Worm (Caenorhabditis elegans) whole organism, mixed stage, embryonic: ENCODE data around the gene B0495.7.

Experiments used
- lin-13 ChIP-seq: fragments of 150-350 bp; optimal IDR thresholded peaks from 2 replicates; lab custom pipeline; 2014; ENCODE audit warnings: missing biosample characterization, missing genetic modification characterization
- lsy-2 ChIP-seq: fragments of 150-350 bp; optimal IDR thresholded peaks from 2 replicates; lab custom pipeline; 2014; ENCODE audit warnings: missing biosample characterization, missing genetic modification characterization
- nhr-12 ChIP-seq: fragments of 150-350 bp; optimal IDR thresholded peaks from 2 replicates; lab custom pipeline; 2014; ENCODE audit warnings: missing biosample characterization, missing genetic modification characterization
- pha-4 ChIP-seq: fragments of 150-350 bp; optimal IDR thresholded peaks from 2 replicates; lab custom pipeline; 2018; ENCODE audit warnings: missing biosample characterization, missing genetic modification reagents, missing genetic modification characterization
- snpc-4 ChIP-seq: fragments of 150-350 bp; optimal IDR thresholded peaks from 2 replicates; lab custom pipeline; 2014; ENCODE audit warnings: missing biosample characterization, missing genetic modification characterization
- sptf-1 ChIP-seq: sonication (generic microtip); optimal IDR thresholded peaks from 2 replicates; lab custom pipeline; 2017; ENCODE audit warnings: mild to moderate bottlenecking, missing genetic modification characterization, moderate library complexity, missing compliant biosample characterization
- tbx-8 ChIP-seq: fragments of 200-800 bp; sonication (Bioruptor generic); optimal IDR thresholded peaks from 2 replicates; lab custom pipeline; 2018; ENCODE audit warnings: mild to moderate bottlenecking, missing genetic modification characterization, moderate library complexity, missing compliant biosample characterization
- unc-39 ChIP-seq: fragments of 150-350 bp; optimal IDR thresholded peaks from 2 replicates; lab custom pipeline; 2014; ENCODE audit warnings: missing biosample characterization, missing genetic modification characterization

DNA sequence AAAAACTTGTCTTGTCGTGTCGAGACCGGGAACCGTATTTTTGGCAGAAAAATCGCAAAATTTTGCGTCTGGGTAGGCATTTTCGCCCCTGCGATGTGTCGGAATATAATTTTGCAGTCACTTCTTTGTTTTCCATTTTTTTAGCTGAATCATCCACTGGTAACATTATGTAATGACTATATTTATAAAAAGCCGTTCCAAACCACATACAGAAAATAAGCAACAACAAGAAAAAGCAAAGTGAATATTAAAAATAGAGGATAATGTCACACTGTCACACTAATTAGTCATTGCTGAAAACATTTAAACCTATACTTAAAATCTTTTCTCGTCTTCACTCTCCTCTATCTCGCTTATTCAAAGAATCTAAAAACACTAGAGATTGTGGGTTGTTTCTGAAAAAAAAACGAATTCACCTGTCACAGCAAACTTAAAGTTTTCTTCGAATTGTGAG lies 4.3 kb upstream of the B0495.7 start, which contains the start of gene sre-1:
- no peak for TF ChIP-seq snpc-4 (tag; lab: Kevin White, UChicago)
- no peak for TF ChIP-seq nhr-12 (tag; lab: Kevin White, UChicago)
- TF ChIP-seq sptf-1 (tag; lab: Kevin White, UChicago): no peak
- TF ChIP-seq lin-13 (tag; lab: Kevin White, UChicago): no peak
- TF ChIP-seq pha-4: no peak
- no peak for TF ChIP-seq lsy-2 (tag; lab: Kevin White, UChicago)
- no peak for TF ChIP-seq unc-39
- TF ChIP-seq tbx-8 (GFP tag; lab: Kevin White, UChicago): no peak
